Worm (Caenorhabditis elegans) whole organism, young adult: ENCODE data around the gene rap-2.
A peak's percentile ranks its signal among the peaks of the same experiment; 100 is the strongest.
"Not testable (repeated sequence)": the region's sequence is repeated elsewhere in the genome, so short reads cannot be mapped to it uniquely, and the experiment has no call there.

Experiments used
- B0019.2 ChIP-seq: fragments of 200-800 bp; sonication (Bioruptor generic); conservative IDR thresholded peaks from 2 replicates; pipeline ENCODE4 v1.3.6; 2022; ENCODE audit warnings: missing genetic modification reagents, missing genetic modification characterization, missing compliant biosample characterization
- B0261.1 ChIP-seq: sonication (generic microtip); optimal IDR thresholded peaks from 2 replicates; lab custom pipeline; 2016; ENCODE audit warnings: mild to moderate bottlenecking, missing genetic modification characterization, moderate library complexity, missing compliant biosample characterization
- B0336.3 ChIP-seq: fragments of 200-800 bp; sonication (Bioruptor generic); IDR thresholded peaks from 2 replicates; pipeline ENCODE4 v1.3.6; 2022; ENCODE audit warnings: missing genetic modification characterization, missing compliant biosample characterization
- C17E4.6 ChIP-seq: fragments of 200-800 bp; sonication (Bioruptor generic); IDR thresholded peaks from 2 replicates; pipeline ENCODE4 v1.3.6; 2022; ENCODE audit warnings: missing genetic modification reagents, missing genetic modification characterization, missing compliant biosample characterization
- F23B12.7 ChIP-seq: sonication (generic microtip); optimal IDR thresholded peaks from 2 replicates; lab custom pipeline; 2017; ENCODE audit warnings: missing genetic modification characterization, mild to moderate bottlenecking, missing compliant biosample characterization, antibody characterized with exemption, moderate library complexity; ENCODE audit not compliant: insufficient read depth
- K12H6.12 ChIP-seq: fragments of 200-800 bp; sonication (Bioruptor generic); optimal IDR thresholded peaks from 2 replicates; lab custom pipeline; 2018; ENCODE audit warnings: mild to moderate bottlenecking, missing genetic modification characterization, missing compliant biosample characterization
- Y53F4B.3 ChIP-seq: fragments of 200-800 bp; sonication (Bioruptor generic); IDR thresholded peaks from 2 replicates; pipeline ENCODE4 v1.3.6; 2022; ENCODE audit warnings: missing genetic modification reagents, missing genetic modification characterization, missing compliant biosample characterization
- Y53G8AR.9 ChIP-seq: fragments of 200-800 bp; sonication (Bioruptor generic); conservative IDR thresholded peaks from 2 replicates; pipeline ENCODE4 v1.3.6; 2022; ENCODE audit warnings: missing genetic modification reagents, missing genetic modification characterization, missing compliant biosample characterization
- Y79H2A.3 ChIP-seq: fragments of 200-800 bp; sonication (Bioruptor generic); conservative IDR thresholded peaks from 2 replicates; pipeline ENCODE4 v1.3.6; 2022; ENCODE audit warnings: missing genetic modification reagents, missing genetic modification characterization, missing compliant biosample characterization
- Y95B8A.8 ChIP-seq: fragments of 200-800 bp; sonication (Bioruptor generic); IDR thresholded peaks from 2 replicates; pipeline ENCODE4 v1.3.6; 2022; ENCODE audit warnings: missing genetic modification reagents, missing genetic modification characterization, missing compliant biosample characterization
- ama-1 ChIP-seq, 3 experiments: fragments of 150-350 bp in 1 of 3; sonication (generic microtip) in 2 of 3; optimal IDR thresholded peaks; 2 replicates each; lab custom pipeline; 2014 to 2018; ENCODE audit warnings: missing biosample characterization in 2 of 3, missing genetic modification characterization in 2 of 3, missing genetic modification reagents in 2 of 3
- attf-5 ChIP-seq: fragments of 200-800 bp; sonication (Bioruptor generic); optimal IDR thresholded peaks from 2 replicates; lab custom pipeline; 2018; ENCODE audit warnings: mild to moderate bottlenecking, missing genetic modification characterization, missing compliant biosample characterization
- bed-1 ChIP-seq: fragments of 200-800 bp; sonication (Bioruptor generic); IDR thresholded peaks from 2 replicates; pipeline ENCODE4 v1.3.6; 2022; ENCODE audit warnings: missing genetic modification reagents, missing genetic modification characterization, missing compliant biosample characterization
- cebp-1 ChIP-seq, 2 experiments: fragments of 200-800 bp in 1 of 2; sonication (Bioruptor generic) in 1 of 2; sonication (generic microtip) in 1 of 2; IDR thresholded peaks in 1 of 2; optimal IDR thresholded peaks in 1 of 2; 2 replicates each; pipeline versions ENCODE4 v1.3.6 to Lab custom; 2017 to 2022; ENCODE audit warnings: missing compliant biosample characterization in 2 of 2, missing genetic modification characterization in 2 of 2, mild to moderate bottlenecking in 1 of 2, missing genetic modification reagents in 1 of 2, moderate library complexity in 1 of 2
- ceh-100 ChIP-seq: fragments of 200-800 bp; sonication (Bioruptor generic); IDR thresholded peaks from 2 replicates; pipeline ENCODE4 v1.3.6; 2022; ENCODE audit warnings: missing genetic modification reagents, missing genetic modification characterization, missing compliant biosample characterization
- ceh-58 ChIP-seq: fragments of 200-800 bp; sonication (Bioruptor generic); IDR thresholded peaks from 2 replicates; pipeline ENCODE4 v1.3.6; 2022; ENCODE audit warnings: missing genetic modification characterization, missing compliant biosample characterization
- dpl-1 ChIP-seq: fragments of 150-350 bp; optimal IDR thresholded peaks from 2 replicates; lab custom pipeline; 2014; ENCODE audit warnings: missing biosample characterization, missing genetic modification reagents, missing genetic modification characterization
- efl-1 ChIP-seq: fragments of 150-350 bp; optimal IDR thresholded peaks from 2 replicates; lab custom pipeline; 2014; ENCODE audit warnings: missing biosample characterization, missing genetic modification reagents, missing genetic modification characterization
- him-1 ChIP-seq: sonication (generic microtip); optimal IDR thresholded peaks from 2 replicates; lab custom pipeline; 2016; ENCODE audit warnings: missing genotype, missing genetic modification reagents, missing genetic modification characterization, missing compliant biosample characterization
- hmg-1.2 ChIP-seq: fragments of 200-800 bp; sonication (Bioruptor generic); IDR thresholded peaks from 2 replicates; pipeline ENCODE4 v1.3.6; 2022; ENCODE audit warnings: missing genetic modification reagents, missing genetic modification characterization, missing compliant biosample characterization
- lsl-1 ChIP-seq: fragments of 200-800 bp; sonication (Bioruptor generic); optimal IDR thresholded peaks from 2 replicates; lab custom pipeline; 2018; ENCODE audit warnings: mild to moderate bottlenecking, missing genetic modification characterization, moderate library complexity, missing compliant biosample characterization
- nhr-120 ChIP-seq: fragments of 200-800 bp; sonication (Bioruptor generic); IDR thresholded peaks from 2 replicates; pipeline ENCODE4 v1.3.6; 2022; ENCODE audit warnings: missing genetic modification characterization, missing compliant biosample characterization
- nhr-179 ChIP-seq: sonication (generic microtip); optimal IDR thresholded peaks from 2 replicates; lab custom pipeline; 2016; ENCODE audit warnings: mild to moderate bottlenecking, missing genetic modification characterization, missing compliant biosample characterization
- pbrm-1 ChIP-seq: fragments of 200-800 bp; sonication (Bioruptor generic); IDR thresholded peaks from 2 replicates; pipeline ENCODE4 v1.3.6; 2022; ENCODE audit warnings: missing genetic modification reagents, missing genetic modification characterization, missing compliant biosample characterization
- pha-4 ChIP-seq: fragments of 150-350 bp; sonication (generic microtip); optimal IDR thresholded peaks from 2 replicates; lab custom pipeline; 2014; ENCODE audit warnings: missing biosample characterization, missing genetic modification reagents, missing genetic modification characterization
- rec-8 ChIP-seq, 2 experiments: sonication (generic microtip); optimal IDR thresholded peaks; 2 replicates each; lab custom pipeline; 2016; ENCODE audit warnings: mild to moderate bottlenecking in 2 of 2, missing genetic modification characterization in 2 of 2, missing genetic modification reagents in 2 of 2, missing genotype in 2 of 2, missing biosample characterization in 1 of 2, missing compliant biosample characterization in 1 of 2, moderate library complexity in 1 of 2
- rpc-1 ChIP-seq, 2 experiments: fragments of 150-350 bp in 1 of 2; sonication (generic microtip) in 1 of 2; optimal IDR thresholded peaks; 2 replicates each; lab custom pipeline; 2014 to 2018; ENCODE audit warnings: missing biosample characterization in 1 of 2, missing genetic modification characterization in 1 of 2, missing genetic modification reagents in 1 of 2, missing genotype in 1 of 2
- sdz-38 ChIP-seq: sonication (generic microtip); optimal IDR thresholded peaks from 2 replicates; lab custom pipeline; 2016; ENCODE audit warnings: missing genotype, missing genetic modification characterization, missing compliant biosample characterization
- snpc-1.1 ChIP-seq: sonication (generic microtip); optimal IDR thresholded peaks from 2 replicates; lab custom pipeline; 2017; ENCODE audit warnings: missing genetic modification characterization, mild to moderate bottlenecking, missing compliant biosample characterization, antibody characterized with exemption, moderate library complexity, missing genotype, missing genetic modification reagents; ENCODE audit not compliant: insufficient read depth
- snpc-1.3 ChIP-seq: sonication (generic microtip); optimal IDR thresholded peaks from 2 replicates; lab custom pipeline; 2017; ENCODE audit warnings: missing genetic modification characterization, mild to moderate bottlenecking, missing compliant biosample characterization, antibody characterized with exemption, moderate library complexity, missing genotype, missing genetic modification reagents; ENCODE audit not compliant: insufficient read depth
- snpc-4 ChIP-seq, 5 experiments: fragments of 150-350 bp in 1 of 5; sonication (generic microtip) in 4 of 5; optimal IDR thresholded peaks; 2 replicates each; lab custom pipeline; 2014 to 2018; ENCODE audit warnings: missing genetic modification characterization in 5 of 5, missing biosample characterization in 3 of 5, antibody characterized with exemption in 2 of 5, mild to moderate bottlenecking in 2 of 5, missing compliant biosample characterization in 2 of 5, missing genotype in 2 of 5, moderate library complexity in 2 of 5, missing genetic modification reagents in 1 of 5
- unc-130 ChIP-seq: sonication (generic microtip); optimal IDR thresholded peaks from 2 replicates; lab custom pipeline; 2016; ENCODE audit warnings: missing genetic modification reagents, missing genetic modification characterization, missing compliant biosample characterization
- unc-62 ChIP-seq: fragments of 150-350 bp; optimal IDR thresholded peaks from 2 replicates; lab custom pipeline; 2014; ENCODE audit warnings: missing biosample characterization, missing genetic modification reagents, missing genetic modification characterization
- zfh-2 ChIP-seq: fragments of 200-800 bp; sonication (Bioruptor generic); conservative IDR thresholded peaks from 2 replicates; pipeline ENCODE4 v1.3.6; 2022; ENCODE audit warnings: missing genetic modification reagents, missing genetic modification characterization, missing compliant biosample characterization
- ztf-22 ChIP-seq: fragments of 200-800 bp; sonication (Bioruptor generic); optimal IDR thresholded peaks from 2 replicates; lab custom pipeline; 2018; ENCODE audit warnings: mild to moderate bottlenecking, missing genetic modification characterization, moderate library complexity, missing compliant biosample characterization

Gene rap-2

DNA sequence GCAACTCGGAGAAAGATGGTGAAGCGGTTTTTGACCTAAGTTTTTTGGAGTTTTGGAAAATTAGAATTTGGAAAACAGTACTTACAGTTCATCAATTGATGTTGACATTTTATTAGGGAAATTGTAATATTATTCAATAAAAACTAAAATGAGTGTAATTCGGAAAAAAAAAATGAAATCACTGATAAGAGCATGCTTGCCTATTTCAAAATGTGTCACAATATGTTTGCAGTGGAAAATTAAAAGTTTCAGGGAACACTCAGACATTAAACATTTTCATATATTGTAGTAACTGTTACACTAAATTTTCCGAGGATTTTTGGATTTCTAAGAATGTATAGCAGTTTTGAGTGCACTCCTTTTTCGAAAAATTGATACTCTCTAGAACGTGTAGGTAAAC, 11.5 kb downstream of the rap-2 start, which contains the start of the genes fbxa-82 and C25D7.5:
fbxa-82 (minus strand) TSS at position 163 of the 400 bp plus-strand sequence.
C25D7.5 (plus strand) TSS at position 283 of the 400 bp plus-strand sequence.
- TF ChIP-seq efl-1 (no peak), nhr-120 (GFP tag; lab: Robert Waterston, UW) (no peak), ama-1 (optimal IDR thresholded peaks at IDR 0.05; lab: Kevin White, UChicago) (no peak), ama-1 (GFP tag; optimal IDR thresholded peaks at IDR 0.05; lab: Kevin White, UChicago) (no peak), lsl-1 (GFP tag; lab: Kevin White, UChicago) (no peak), cebp-1 (GFP tag; IDR thresholded peaks at IDR 0.05; lab: Robert Waterston, UW) (0 out of 2 replicates have a peak, but pooled peaks have one; percentile 26), cebp-1 (tag; optimal IDR thresholded peaks at IDR 0.05; lab: Kevin White, UChicago) (no peak), Y53F4B.3 (no peak), B0336.3 (GFP tag; lab: Robert Waterston, UW) (no peak), dpl-1 (no peak)

DNA sequence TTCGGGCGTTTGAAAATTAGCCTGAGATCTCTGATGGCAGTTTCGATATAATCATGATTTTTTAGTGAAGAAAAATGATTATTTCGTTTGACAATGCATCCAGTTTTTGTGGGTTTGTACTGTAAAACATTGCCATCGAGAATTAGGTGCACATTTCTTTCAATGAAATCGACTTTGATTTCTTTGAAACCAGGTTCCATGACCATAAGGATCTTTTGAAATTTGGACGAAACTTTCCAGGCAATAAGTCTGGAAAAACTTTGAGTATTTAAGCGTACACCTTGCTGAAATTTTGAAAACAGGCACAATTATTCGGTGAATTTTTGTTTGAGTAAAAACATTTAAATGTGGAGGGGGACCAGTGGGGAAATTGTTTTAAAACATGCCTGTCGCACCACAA, 12.2 kb downstream of the rap-2 start:
- TF ChIP-seq snpc-1.1: no peak
- TF ChIP-seq hmg-1.2 (GFP tag; lab: Robert Waterston, UW): no peak
- TF ChIP-seq rec-8 (tag; optimal IDR thresholded peaks at IDR 0.05; lab: Kevin White, UChicago): no peak
- TF ChIP-seq attf-5 (GFP tag; lab: Kevin White, UChicago): no peak
- no peak for TF ChIP-seq zfh-2 (GFP tag; lab: Robert Waterston, UW)
- TF ChIP-seq Y95B8A.8 (GFP tag; lab: Robert Waterston, UW): no peak
- TF ChIP-seq, all 124 proteins: peak for 0

DNA sequence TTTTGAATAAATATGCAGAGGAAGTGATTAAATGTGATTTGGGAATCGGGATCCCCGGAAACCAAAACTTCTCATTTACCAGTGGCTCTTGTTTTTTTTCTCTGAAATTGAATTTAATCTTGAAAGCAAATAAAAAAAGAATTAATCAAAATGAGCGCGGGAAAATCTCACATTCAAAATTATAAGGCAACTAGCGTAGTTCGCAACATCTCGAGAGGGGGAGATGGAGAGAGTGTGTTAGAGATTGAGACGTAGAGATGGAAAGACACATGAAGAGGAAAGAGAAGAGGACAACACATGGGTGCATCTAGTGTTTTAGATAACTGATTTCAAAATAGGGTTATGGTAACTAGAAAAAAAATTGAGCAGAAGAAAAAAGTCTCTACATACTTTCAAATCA, 15.8 kb downstream of the rap-2 start, which contains the start of gene sdc-3:
sdc-3 (minus strand) TSS at position 101 of the 400 bp plus-strand sequence.
- TF ChIP-seq hmg-1.2 (GFP tag; lab: Robert Waterston, UW) (peak; percentile 76; the same call in 1 of the 2 replicates), ztf-22 (GFP tag; lab: Kevin White, UChicago) (no peak), bed-1 (GFP tag; lab: Robert Waterston, UW) (no peak)

DNA sequence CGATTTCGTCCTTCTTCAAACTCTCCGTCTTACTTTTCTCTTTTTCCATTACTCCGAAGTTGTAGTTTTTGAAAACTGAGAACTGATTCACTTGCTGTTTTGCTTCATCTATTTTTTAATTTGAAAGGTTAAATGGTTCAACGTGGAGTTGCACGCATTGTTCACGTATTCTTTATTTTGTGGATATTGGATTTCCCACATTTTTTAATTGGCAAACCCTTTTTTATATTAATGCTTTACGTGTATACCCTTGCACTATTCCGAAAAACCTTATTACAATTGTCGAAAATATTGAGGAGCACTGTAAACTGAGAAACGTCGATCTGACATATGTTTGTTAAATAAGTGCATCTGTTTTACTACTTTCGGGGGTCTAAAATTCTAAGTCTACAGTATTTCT, 27.1 kb downstream of the rap-2 start, which contains the start of gene melo-3:
melo-3 (minus strand) TSS at position 101 of the 400 bp plus-strand sequence.
- TF ChIP-seq him-1; Y53G8AR.9 (GFP tag; lab: Robert Waterston, UW); ceh-100: not testable (repeated sequence)

DNA sequence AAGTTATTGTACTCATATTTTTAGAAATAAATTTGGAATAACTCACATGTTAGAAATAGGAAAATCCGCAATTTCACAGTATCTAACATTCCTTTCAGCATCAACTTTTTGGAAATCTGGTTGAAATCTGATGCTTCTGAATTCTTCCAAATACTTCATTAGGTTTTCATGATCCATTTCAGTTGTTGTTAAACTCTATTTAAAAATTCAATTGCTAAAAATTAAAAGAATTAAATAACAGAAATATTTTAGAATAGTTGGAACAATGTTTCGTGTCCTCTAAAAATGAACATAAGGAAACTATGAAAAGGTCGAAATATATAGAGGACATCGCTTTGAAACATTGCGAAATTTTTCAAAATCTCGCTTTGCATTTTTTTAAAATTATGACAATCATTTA, 32.5 kb downstream of the rap-2 start, which contains the start of gene cng-1:
cng-1 (minus strand) TSS at position 101 of the 400 bp plus-strand sequence.
- TF ChIP-seq C17E4.6 (GFP tag; lab: Robert Waterston, UW); F23B12.7 (tag; lab: Kevin White, UChicago); unc-62 (GFP tag; lab: Kevin White, UChicago): not testable (repeated sequence)

DNA sequence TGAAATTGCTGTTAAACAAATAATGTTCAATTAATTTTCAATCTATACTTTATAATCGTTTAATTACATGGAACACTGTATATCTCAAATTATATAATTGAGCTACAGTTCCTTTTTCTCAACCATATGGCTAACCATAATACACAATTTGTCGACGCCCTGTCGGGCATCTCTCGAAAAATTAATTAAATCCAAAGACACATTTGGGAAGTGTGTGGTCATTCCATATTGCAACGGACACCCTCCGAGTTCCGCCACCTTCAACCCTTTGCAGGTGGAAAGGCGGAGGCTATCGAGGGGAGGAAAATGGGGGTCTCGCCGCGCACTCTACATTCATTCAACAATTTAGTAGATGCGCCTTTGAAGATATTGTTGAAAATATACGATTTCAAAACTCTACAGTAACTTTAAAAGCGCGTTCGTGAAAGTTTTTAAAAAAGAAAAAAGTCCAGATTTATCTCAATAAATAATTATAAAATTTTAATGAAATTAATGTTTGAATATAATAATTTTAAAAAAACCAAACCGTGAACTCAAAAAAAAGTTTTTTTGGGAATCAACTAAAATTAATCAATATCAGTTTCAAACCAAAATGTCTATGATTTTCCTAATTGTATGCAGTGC, 34.9 kb downstream of the rap-2 start, which contains the start of gene F14H8.8:
F14H8.8 (plus strand) TSS at position 574 of the 624 bp plus-strand sequence.
- TF ChIP-seq B0019.2 (GFP tag; lab: Robert Waterston, UW) (no peak), ceh-58 (GFP tag; lab: Robert Waterston, UW) (no peak), rpc-1 (optimal IDR thresholded peaks at IDR 0.05; lab: Kevin White, UChicago) (no peak), rpc-1 (tag; optimal IDR thresholded peaks at IDR 0.05; lab: Kevin White, UChicago) (peak; percentile 13), pbrm-1 (GFP tag; lab: Robert Waterston, UW) (peak; percentile 86), lsl-1 (GFP tag; lab: Kevin White, UChicago) (peak; percentile 80), B0261.1 (peak; percentile 14), Y79H2A.3 (no peak), sdz-38 (tag; lab: Kevin White, UChicago) (no peak), snpc-4 (GFP tag; optimal IDR thresholded peaks at IDR 0.05; lab: Kevin White, UChicago) (peak; percentile 96), snpc-4 (tag; optimal IDR thresholded peaks at IDR 0.05; lab: Kevin White, UChicago) (peak; percentile 87 to 98 (median 96)), nhr-179 (tag; lab: Kevin White, UChicago) (no peak), snpc-1.3 (tag; lab: Kevin White, UChicago) (peak; percentile 93), pha-4 (tag; lab: Kevin White, UChicago) (no peak), unc-130 (GFP tag; lab: Kevin White, UChicago) (no peak), K12H6.12 (tag; lab: Kevin White, UChicago) (no peak)
